Worm (Caenorhabditis elegans) whole organism, L2 larva: Measurements from ENCODE around the gene str-27.
"Not testable (repeated sequence)": the region's sequence is repeated elsewhere in the genome, so short reads cannot be mapped to it uniquely, and the experiment has no call there.

Source experiments
- ceh-16 ChIP-seq: fragments of 150-350 bp; optimal IDR thresholded peaks from 2 replicates; lab custom pipeline; 2014; ENCODE audit warnings: missing biosample characterization, missing genetic modification characterization
- lin-13 ChIP-seq: fragments of 150-350 bp; optimal IDR thresholded peaks from 2 replicates; lab custom pipeline; 2014; ENCODE audit warnings: missing biosample characterization, missing genetic modification reagents, missing genetic modification characterization
- lin-39 ChIP-seq: fragments of 150-350 bp; optimal IDR thresholded peaks from 2 replicates; lab custom pipeline; 2014; ENCODE audit warnings: missing biosample characterization, missing genetic modification reagents, missing genetic modification characterization
- nhr-129 ChIP-seq: fragments of 150-350 bp; optimal IDR thresholded peaks from 2 replicates; lab custom pipeline; 2014; ENCODE audit warnings: missing biosample characterization, missing genetic modification characterization
- nhr-25 ChIP-seq: fragments of 150-350 bp; sonication (generic microtip); optimal IDR thresholded peaks from 3 replicates; lab custom pipeline; 2014; ENCODE audit warnings: missing biosample characterization, missing genetic modification characterization

DNA sequence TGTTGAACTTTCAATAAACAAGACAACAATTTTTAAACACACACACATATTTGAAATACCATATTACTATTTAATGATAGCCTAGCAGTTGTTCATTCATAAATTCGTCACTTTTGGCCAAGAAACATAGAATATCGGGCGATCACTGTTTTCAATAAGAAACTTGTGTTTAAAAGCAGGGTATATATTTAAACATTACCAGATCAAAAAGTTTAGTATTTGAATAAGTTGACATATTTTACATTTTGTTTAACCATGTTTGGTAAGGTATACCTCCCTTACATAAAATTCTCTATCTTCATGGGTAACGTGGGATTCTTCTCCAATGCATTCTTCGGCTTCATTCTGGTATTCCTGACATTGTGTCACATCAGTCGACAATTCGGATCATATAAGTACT lies 19.1 kb upstream of the str-27 start, which contains the start of gene str-8:
- TF ChIP-seq lin-13 (GFP tag; lab: Kevin White, UChicago); ceh-16; lin-39 (tag; lab: Kevin White, UChicago); nhr-129 (tag; lab: Kevin White, UChicago); nhr-25 (tag; lab: Kevin White, UChicago): not testable (repeated sequence)
